Fruit fly (Drosophila melanogaster): Measurements from ENCODE around the gene Exo84.

Exo84 gene

dm6 chr3R:26021195-26021914, 30.7 kb downstream of the Exo84 start (continued):
- TF ChIP-seq Asciz (GFP tag; optimal IDR thresholded peaks at IDR 0.05) (peak; percentile 95), pan (optimal IDR thresholded peaks at IDR 0.05) (no peak), pan (GFP tag; optimal IDR thresholded peaks at IDR 0.05 in 1 of 2, IDR thresholded peaks at IDR 0.05 in 1 of 2) (peak in 1 of 2 experiments; percentile 86), zf30C (GFP tag; optimal IDR thresholded peaks at IDR 0.05) (no peak), br (optimal IDR thresholded peaks at IDR 0.05) (no peak), CG43689 (GFP tag; IDR thresholded peaks at IDR 0.05) (0 out of 2 replicates have a peak, but pooled peaks have one; percentile 16), cg (GFP tag; optimal IDR thresholded peaks at IDR 0.05) (peak; percentile 53), sd (tag; optimal IDR thresholded peaks at IDR 0.05) (peak; percentile 52), Side (GFP tag; optimal IDR thresholded peaks at IDR 0.05) (peak; percentile 66), CG32532 (GFP tag; IDR thresholded peaks at IDR 0.05) (peak; percentile 82), CG31224 (GFP tag; IDR thresholded peaks at IDR 0.05) (peak; percentile 61), CG34422 (GFP tag; IDR thresholded peaks at IDR 0.05) (peak; percentile 79; the same call in 2 of the 3 replicates), CG16863 (GFP tag; optimal IDR thresholded peaks at IDR 0.05) (peak; percentile 91), CG9817 (tag; optimal IDR thresholded peaks at IDR 0.05) (peak; percentile 89), chif (GFP tag; optimal IDR thresholded peaks at IDR 0.05) (peak; percentile 81 to 89), CG14441 (GFP tag; IDR thresholded peaks at IDR 0.05) (no peak), amos (GFP tag; IDR thresholded peaks at IDR 0.05; ENCODE audit: partially characterized antibody) (peak; percentile 12; the same call in 1 of the 2 replicates), CG14667 (GFP tag; IDR thresholded peaks at IDR 0.05) (peak; percentile 81), CG9797 (GFP tag; optimal IDR thresholded peaks at IDR 0.05) (peak; percentile 31), caup (GFP tag; optimal IDR thresholded peaks at IDR 0.05; ENCODE audit: severe bottlenecking) (peak; percentile 82), CG9215 (GFP tag; IDR thresholded peaks at IDR 0.05) (peak; percentile 89), Tbp (GFP tag; optimal IDR thresholded peaks at IDR 0.05) (no peak), trh (GFP tag; optimal IDR thresholded peaks at IDR 0.05) (peak; percentile 91), CG7928 (GFP tag; optimal IDR thresholded peaks at IDR 0.05) (peak; percentile 67), CkIIα-i1 (GFP tag; IDR thresholded peaks at IDR 0.05) (peak; percentile 3; the same call in 1 of the 2 replicates), aop (GFP tag; IDR thresholded peaks at IDR 0.05) (peak; percentile 29; the same call in 1 of the 2 replicates), mam (GFP tag; optimal IDR thresholded peaks at IDR 0.05) (peak; percentile 86), Meics (GFP tag; optimal IDR thresholded peaks at IDR 0.05) (peak; percentile 95), CG10431 (GFP tag; optimal IDR thresholded peaks at IDR 0.05) (peak; percentile 85), CG31441 (GFP tag; IDR thresholded peaks at IDR 0.05) (peak; percentile 99), CG13123 (GFP tag; optimal IDR thresholded peaks at IDR 0.05) (peak; percentile 82), CG1792 (GFP tag; optimal IDR thresholded peaks at IDR 0.05) (peak; percentile 75), CG3281 (GFP tag; optimal IDR thresholded peaks at IDR 0.05) (peak; percentile 93), CG10274 (GFP tag; optimal IDR thresholded peaks at IDR 0.05) (peak; percentile 86), CG7839 (tag; optimal IDR thresholded peaks at IDR 0.05) (peak; percentile 97), CG18619 (GFP tag; optimal IDR thresholded peaks at IDR 0.05) (peak; percentile 97), Nf-YA (GFP tag; IDR thresholded peaks at IDR 0.05) (no peak), Scr (GFP tag; IDR thresholded peaks at IDR 0.05; ENCODE audit: partially characterized antibody) (peak; percentile 15; the same call in 1 of the 2 replicates), CG7745 (tag; optimal IDR thresholded peaks at IDR 0.05) (no peak), Fer3 (tag; optimal IDR thresholded peaks at IDR 0.05) (peak; percentile 84), lilli (GFP tag; optimal IDR thresholded peaks at IDR 0.05) (peak; percentile 90), unc-4 (GFP tag; IDR thresholded peaks at IDR 0.05; ENCODE audit: partially characterized antibody) (no peak), Sry-β (GFP tag; optimal IDR thresholded peaks at IDR 0.05) (peak; percentile 58), sr (GFP tag; IDR thresholded peaks at IDR 0.05) (no peak), schlank (tag; optimal IDR thresholded peaks at IDR 0.05) (peak; percentile 31), CG18764 (GFP tag; optimal IDR thresholded peaks at IDR 0.05) (peak; percentile 84), Jarid2 (GFP tag; optimal IDR thresholded peaks at IDR 0.05) (peak; percentile 74), ato (GFP tag; IDR thresholded peaks at IDR 0.05; ENCODE audit: partially characterized antibody) (no peak), zen2 (GFP tag; IDR thresholded peaks at IDR 0.05; ENCODE audit: partially characterized antibody) (no peak)

Data from whole organism, embryonic.